In the genomic region with DNA sequence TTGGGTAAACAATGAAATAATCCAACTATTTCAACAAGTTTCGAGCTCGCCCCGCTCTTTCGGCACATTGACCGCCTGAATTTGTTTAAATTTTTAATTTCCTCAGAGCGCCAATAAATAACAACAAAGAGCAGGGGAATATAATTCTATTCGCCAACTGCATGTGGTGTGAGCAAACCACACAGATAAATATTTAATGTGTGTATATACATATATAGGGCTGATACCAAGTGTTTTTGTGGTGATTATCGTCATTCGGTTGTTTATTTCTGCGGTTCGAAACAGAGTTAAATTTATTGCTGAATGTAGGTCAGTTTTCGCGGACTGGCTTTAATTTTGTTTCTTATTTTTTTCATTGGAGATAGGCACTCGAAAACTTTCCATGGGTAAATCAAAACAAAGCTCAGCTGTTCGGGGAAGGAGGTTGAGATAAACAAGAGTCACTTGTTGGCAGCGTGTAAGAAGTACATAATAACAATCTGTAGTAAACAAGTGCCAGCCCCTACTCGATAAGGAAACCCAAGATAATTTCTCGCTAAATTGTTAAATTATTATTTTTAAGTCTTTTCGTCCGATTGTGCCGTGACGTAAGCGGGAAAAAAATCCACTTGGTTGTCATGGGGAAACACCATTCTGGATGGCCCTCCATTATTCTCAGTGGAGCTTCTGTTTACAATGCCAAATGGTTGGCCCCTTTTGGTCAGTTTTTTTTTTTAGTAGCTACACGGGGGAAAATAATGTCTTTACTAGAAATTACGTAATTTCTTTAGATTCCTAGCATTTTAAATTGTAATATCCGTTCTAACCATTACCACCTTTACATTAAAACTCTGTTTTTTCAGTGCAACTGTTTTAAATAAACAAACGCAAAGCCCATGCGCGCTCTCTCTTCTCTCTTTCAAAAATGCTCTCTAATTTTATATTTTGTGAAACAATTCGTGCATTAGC, we compare ENCODE assay signal across 1 fruit fly cellular context.
A peak's percentile ranks its signal among the peaks of the same experiment; 100 is the strongest.
TF ChIP-seq lines count a peak whose summit lies in the region.

No protein-coding gene starts in this region.

TF ChIP-seq in whole organism, embryonic, 481 proteins besides CTCF, POLR2A, EP300 and RAD21 (continued from another document):
- TF ChIP-seq Xbp1 (GFP tag; optimal IDR thresholded peaks at IDR 0.05; lab: Kevin White, UChicago) = peak; percentile 49
- no peak for TF ChIP-seq CG42726 (GFP tag; IDR thresholded peaks at IDR 0.05; lab: Robert Waterston, UW; ENCODE audit: partially characterized antibody)
- TF ChIP-seq knrl (GFP tag; IDR thresholded peaks at IDR 0.05; lab: Robert Waterston, UW; ENCODE audit: partially characterized antibody) = no peak
- TF ChIP-seq crol (GFP tag; IDR thresholded peaks at IDR 0.05; lab: Robert Waterston, UW) = no peak
- no peak for TF ChIP-seq CG16813 (GFP tag; IDR thresholded peaks at IDR 0.05; lab: Robert Waterston, UW; ENCODE audit: partially characterized antibody)
- no peak for TF ChIP-seq sc (optimal IDR thresholded peaks at IDR 0.05; lab: Kevin White, UChicago)
- TF ChIP-seq sc (GFP tag; optimal IDR thresholded peaks at IDR 0.05; lab: Kevin White, UChicago) = peak; percentile 26
- peak; percentile 28 for TF ChIP-seq Hr3 (GFP tag; optimal IDR thresholded peaks at IDR 0.05; lab: Kevin White, UChicago)
- no peak; the same call in 2 of the 3 replicates for TF ChIP-seq CG7357 (GFP tag; IDR thresholded peaks at IDR 0.05; lab: Robert Waterston, UW)
- no peak for TF ChIP-seq gfzf (GFP tag; optimal IDR thresholded peaks at IDR 0.05; lab: Kevin White, UChicago)
- no peak for TF ChIP-seq gsb-n (tag; optimal IDR thresholded peaks at IDR 0.05; lab: Kevin White, UChicago)
- peak; percentile 36; the same call in 1 of the 2 replicates for TF ChIP-seq NFAT (GFP tag; IDR thresholded peaks at IDR 0.05; lab: Robert Waterston, UW)
- peak; percentile 34; the same call in 1 of the 2 replicates for TF ChIP-seq peb (GFP tag; IDR thresholded peaks at IDR 0.05; lab: Robert Waterston, UW)
- peak in 1 of 2 experiments; percentile 45 for TF ChIP-seq bsh (GFP tag; optimal IDR thresholded peaks at IDR 0.05; lab: Kevin White, UChicago)
- peak; percentile 25 for TF ChIP-seq Bteb2 (GFP tag; optimal IDR thresholded peaks at IDR 0.05; lab: Kevin White, UChicago)
- TF ChIP-seq NK7.1 (GFP tag; optimal IDR thresholded peaks at IDR 0.05; lab: Kevin White, UChicago) = peak; percentile 45
- TF ChIP-seq hkb (optimal IDR thresholded peaks at IDR 0.05; lab: Kevin White, UChicago) = no peak
- peak; percentile 79 for TF ChIP-seq hkb (GFP tag; IDR thresholded peaks at IDR 0.05; lab: Robert Waterston, UW)
- peak; percentile 62; the same call in 1 of the 2 replicates for TF ChIP-seq seq (GFP tag; IDR thresholded peaks at IDR 0.05; lab: Robert Waterston, UW)
- TF ChIP-seq chm (GFP tag; IDR thresholded peaks at IDR 0.05; lab: Robert Waterston, UW) = no peak; the same call in 1 of the 2 replicates
- peak; percentile 24; the same call in 1 of the 2 replicates for TF ChIP-seq Adf1 (GFP tag; IDR thresholded peaks at IDR 0.05; lab: Robert Waterston, UW)
- no peak for TF ChIP-seq nerfin-1 (tag; optimal IDR thresholded peaks at IDR 0.05; lab: Kevin White, UChicago)
- no peak for TF ChIP-seq mld (GFP tag; IDR thresholded peaks at IDR 0.05; lab: Robert Waterston, UW; ENCODE audit: partially characterized antibody)
- peak; percentile 44 to 86 for TF ChIP-seq Pdp1 (GFP tag; optimal IDR thresholded peaks at IDR 0.05; lab: Kevin White, UChicago)
- TF ChIP-seq CG34376 (GFP tag; optimal IDR thresholded peaks at IDR 0.05; lab: Kevin White, UChicago) = peak; percentile 64
- peak; percentile 81 for TF ChIP-seq slbo (GFP tag; IDR thresholded peaks at IDR 0.05; lab: Robert Waterston, UW)
